Worm (Caenorhabditis elegans): Measurements from ENCODE around the gene nlp-58.

DNA sequence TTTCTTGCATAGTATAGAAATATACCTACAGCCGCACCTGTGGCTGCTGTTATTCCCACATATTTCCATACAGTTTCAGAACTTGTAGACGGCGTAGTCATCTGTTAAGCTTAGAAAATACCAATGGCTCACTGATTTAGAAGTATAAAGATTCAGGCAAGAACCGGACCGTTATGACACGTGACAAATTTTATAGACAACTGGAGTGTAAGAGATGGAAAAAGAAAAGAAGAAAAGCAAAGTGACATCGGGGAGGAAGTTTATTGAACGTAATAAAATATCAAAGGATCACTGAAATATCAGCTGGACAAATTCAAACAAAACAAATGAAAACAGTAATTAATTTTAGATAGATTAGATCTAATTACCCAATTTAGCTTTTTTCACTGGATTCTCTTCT, 37.4 kb upstream of the nlp-58 start, which contains the start of gene rmd-2:
- TF ChIP-seq nfyb-1 (GFP tag; IDR thresholded peaks at IDR 0.05) (no peak), akir-1 (GFP tag; optimal IDR thresholded peaks at IDR 0.05) (no peak), aptf-3 (GFP tag; IDR thresholded peaks at IDR 0.05) (no peak), snpc-1.3 (tag; optimal IDR thresholded peaks at IDR 0.05; ENCODE audit: insufficient read depth) (no peak), pha-4 (tag; optimal IDR thresholded peaks at IDR 0.05) (no peak), cebp-2 (GFP tag; IDR thresholded peaks at IDR 0.05) (no peak), atf-7 (tag; optimal IDR thresholded peaks at IDR 0.05) (no peak), mes-4 (tag; optimal IDR thresholded peaks at IDR 0.05) (no peak)
